Fruit fly (Drosophila melanogaster): ENCODE data around the gene CG31717.

The CG31717 gene

DNA sequence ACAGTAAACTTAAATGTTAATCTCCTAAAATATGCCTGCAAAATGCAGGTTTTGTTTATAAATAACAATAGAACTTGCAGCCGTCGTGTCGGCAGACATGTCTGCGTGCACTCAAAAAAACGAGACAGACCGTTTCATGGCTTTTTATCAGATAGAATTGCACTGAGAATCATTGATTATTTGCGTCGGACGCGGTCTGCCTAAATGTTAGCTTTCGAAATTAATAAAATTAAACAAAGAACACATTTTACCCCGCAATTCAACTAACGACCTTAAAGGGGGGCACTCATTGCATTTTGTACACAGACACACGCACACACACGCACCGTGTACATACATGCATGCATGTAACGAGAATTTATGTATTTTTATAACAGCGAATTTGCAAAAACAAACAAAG is 26.3 kb downstream of the CG31717 start:
- TF ChIP-seq Met (GFP tag; optimal IDR thresholded peaks at IDR 0.05): no peak
- no peak for TF ChIP-seq ss (GFP tag; optimal IDR thresholded peaks at IDR 0.05)
- peak; percentile 29 for TF ChIP-seq CG34406 (GFP tag; optimal IDR thresholded peaks at IDR 0.05)
- peak; percentile 6 for TF ChIP-seq fd59A (GFP tag; optimal IDR thresholded peaks at IDR 0.05)
- peak; percentile 66 for TF ChIP-seq Eip75B (GFP tag; optimal IDR thresholded peaks at IDR 0.05)
- peak; percentile 27 for TF ChIP-seq CG6792 (GFP tag; optimal IDR thresholded peaks at IDR 0.05)
- peak; percentile 10 for TF ChIP-seq Hr38 (GFP tag; optimal IDR thresholded peaks at IDR 0.05)
- TF ChIP-seq salr (GFP tag; optimal IDR thresholded peaks at IDR 0.05): no peak
- TF ChIP-seq Sox102F (GFP tag; optimal IDR thresholded peaks at IDR 0.05): no peak
- no peak for TF ChIP-seq CG4318 (GFP tag; optimal IDR thresholded peaks at IDR 0.05)
- TF ChIP-seq CG8119 (GFP tag; IDR thresholded peaks at IDR 0.05): no peak; the same call in 1 of the 3 replicates
- TF ChIP-seq CG8319 (GFP tag; optimal IDR thresholded peaks at IDR 0.05): no peak
- TF ChIP-seq Hr39 (GFP tag; optimal IDR thresholded peaks at IDR 0.05): no peak
- TF ChIP-seq CG1621 (tag; optimal IDR thresholded peaks at IDR 0.05): no peak
- TF ChIP-seq Eip93F (GFP tag; optimal IDR thresholded peaks at IDR 0.05): no peak
- no peak for TF ChIP-seq CG3919 (GFP tag; optimal IDR thresholded peaks at IDR 0.05)
- TF ChIP-seq Hr4 (GFP tag; optimal IDR thresholded peaks at IDR 0.05): peak; percentile 42
- TF ChIP-seq fkh (GFP tag; optimal IDR thresholded peaks at IDR 0.05): no peak
- no peak for TF ChIP-seq CG6276 (GFP tag; optimal IDR thresholded peaks at IDR 0.05)
- no peak for TF ChIP-seq Sox15 (GFP tag; optimal IDR thresholded peaks at IDR 0.05)
- TF ChIP-seq spab (GFP tag; optimal IDR thresholded peaks at IDR 0.05): no peak
- TF ChIP-seq dac (GFP tag; optimal IDR thresholded peaks at IDR 0.05): peak; percentile 37
- TF ChIP-seq CG15336 (GFP tag; IDR thresholded peaks at IDR 0.05): no peak
- TF ChIP-seq lz (GFP tag; optimal IDR thresholded peaks at IDR 0.05): peak; percentile 59
- peak; percentile 74 for TF ChIP-seq esn (GFP tag; optimal IDR thresholded peaks at IDR 0.05)
- TF ChIP-seq svp (GFP tag): no peak
- TF ChIP-seq CG11294 (GFP tag; IDR thresholded peaks at IDR 0.05): no peak
- no peak for TF ChIP-seq CG6808 (GFP tag; optimal IDR thresholded peaks at IDR 0.05)
- TF ChIP-seq pdm3 (GFP tag; optimal IDR thresholded peaks at IDR 0.05): no peak
- peak; percentile 72 for TF ChIP-seq CG31627 (GFP tag; optimal IDR thresholded peaks at IDR 0.05)
- no peak for TF ChIP-seq CG3032 (tag; optimal IDR thresholded peaks at IDR 0.05)
- TF ChIP-seq Ets96B (tag; optimal IDR thresholded peaks at IDR 0.05): no peak
- no peak for TF ChIP-seq Smox (GFP tag; optimal IDR thresholded peaks at IDR 0.05)
- peak; percentile 85 for TF ChIP-seq Sox14 (GFP tag; optimal IDR thresholded peaks at IDR 0.05)
- peak; percentile 31 for TF ChIP-seq acj6 (GFP tag; optimal IDR thresholded peaks at IDR 0.05)
- TF ChIP-seq CG10669 (GFP tag; optimal IDR thresholded peaks at IDR 0.05): peak; percentile 8
- no peak for TF ChIP-seq CG16779 (tag; optimal IDR thresholded peaks at IDR 0.05)
- TF ChIP-seq CG6163 (GFP tag; IDR thresholded peaks at IDR 0.05): no peak; the same call in 1 of the 3 replicates
- TF ChIP-seq cyc (GFP tag; optimal IDR thresholded peaks at IDR 0.05): peak; percentile 56
- TF ChIP-seq OdsH (GFP tag; optimal IDR thresholded peaks at IDR 0.05): peak; percentile 63
- TF ChIP-seq CG6854 (GFP tag; optimal IDR thresholded peaks at IDR 0.05): no peak
- TF ChIP-seq CG7368 (GFP tag; optimal IDR thresholded peaks at IDR 0.05): no peak
- TF ChIP-seq CG10631 (GFP tag; optimal IDR thresholded peaks at IDR 0.05): no peak
- no peak for TF ChIP-seq CG32006 (GFP tag; optimal IDR thresholded peaks at IDR 0.05)
- TF ChIP-seq CG9139 (GFP tag; optimal IDR thresholded peaks at IDR 0.05): no peak
- peak; percentile 51 for TF ChIP-seq vri (GFP tag; optimal IDR thresholded peaks at IDR 0.05)
- no peak for TF ChIP-seq Lpt (GFP tag; optimal IDR thresholded peaks at IDR 0.05)
- TF ChIP-seq eg (GFP tag; IDR thresholded peaks at IDR 0.05): no peak; the same call in 2 of the 3 replicates
- TF ChIP-seq Eip78C (GFP tag): peak; percentile 84
- peak; percentile 43 for TF ChIP-seq topi (GFP tag; optimal IDR thresholded peaks at IDR 0.05)
- no peak for TF ChIP-seq CG11762 (GFP tag; optimal IDR thresholded peaks at IDR 0.05; ENCODE audit: insufficient read depth)
- no peak for TF ChIP-seq Gug (GFP tag; IDR thresholded peaks at IDR 0.05)
- TF ChIP-seq Ets21C (GFP tag; optimal IDR thresholded peaks at IDR 0.05): peak; percentile 21

Data from whole organism, prepupa.